Worm (Caenorhabditis elegans): Measurements from ENCODE around the gene C01G12.13.

The C01G12.13 gene

ce11 chrII:14569322-14569721 is 7.2 kb upstream of the C01G12.13 start:
- peak; percentile 28 for TF ChIP-seq F13H6.1 (tag; optimal IDR thresholded peaks at IDR 0.05)
- TF ChIP-seq snpc-4 (tag; optimal IDR thresholded peaks at IDR 0.05): no peak
- no peak for TF ChIP-seq unc-62 (GFP tag; optimal IDR thresholded peaks at IDR 0.05)
- TF ChIP-seq unc-55 (GFP tag; optimal IDR thresholded peaks at IDR 0.05): peak; percentile 19
- TF ChIP-seq sma-9 (GFP tag; optimal IDR thresholded peaks at IDR 0.05): peak; percentile 5
- no peak for TF ChIP-seq sma-9 (tag; optimal IDR thresholded peaks at IDR 0.05)
- peak in 1 of 2 experiments; percentile 34 for TF ChIP-seq lsy-2 (tag; optimal IDR thresholded peaks at IDR 0.05)

ce11 chrII:14570541-14571160 is 5.9 kb upstream of the C01G12.13 start:
- no peak for TF ChIP-seq sma-9 (GFP tag; optimal IDR thresholded peaks at IDR 0.05)
- TF ChIP-seq sma-9 (tag; optimal IDR thresholded peaks at IDR 0.05): no peak
- no peak for TF ChIP-seq nhr-6 (tag; optimal IDR thresholded peaks at IDR 0.05)
- no peak for TF ChIP-seq mdl-1 (tag; optimal IDR thresholded peaks at IDR 0.05)
- TF ChIP-seq mab-5 (tag; optimal IDR thresholded peaks at IDR 0.05): no peak
- TF ChIP-seq nhr-12 (tag; optimal IDR thresholded peaks at IDR 0.05): no peak
- TF ChIP-seq zag-1 (tag; optimal IDR thresholded peaks at IDR 0.05): no peak
- TF ChIP-seq unc-39 (tag; optimal IDR thresholded peaks at IDR 0.05): no peak
- peak; percentile 54 for TF ChIP-seq F13H6.1 (tag; optimal IDR thresholded peaks at IDR 0.05)
- TF ChIP-seq ama-1 (optimal IDR thresholded peaks at IDR 0.05): no peak
- TF ChIP-seq R02D3.7 (tag; optimal IDR thresholded peaks at IDR 0.05): no peak
- no peak for TF ChIP-seq crh-2 (tag; optimal IDR thresholded peaks at IDR 0.05)
- TF ChIP-seq unc-55 (GFP tag; optimal IDR thresholded peaks at IDR 0.05): no peak
- no peak for TF ChIP-seq ztf-11 (tag; optimal IDR thresholded peaks at IDR 0.05)
- TF ChIP-seq nhr-129 (tag; optimal IDR thresholded peaks at IDR 0.05): peak; percentile 42

ce11 chrII:14573315-14573714 is 3.2 kb upstream of the C01G12.13 start, which contains the start of gene madf-5:
madf-5 (plus strand) TSS chrII:14573615.
- TF ChIP-seq ama-1 (optimal IDR thresholded peaks at IDR 0.05) (no peak), ztf-11 (tag; optimal IDR thresholded peaks at IDR 0.05) (no peak), peb-1 (tag; optimal IDR thresholded peaks at IDR 0.05) (no peak), Y55F3AM.14 (GFP tag; optimal IDR thresholded peaks at IDR 0.05) (no peak), dmd-4 (tag; optimal IDR thresholded peaks at IDR 0.05) (no peak), nhr-23 (tag; optimal IDR thresholded peaks at IDR 0.05) (no peak), nhr-129 (tag; optimal IDR thresholded peaks at IDR 0.05) (no peak), lsy-2 (tag; optimal IDR thresholded peaks at IDR 0.05) (no peak), ceh-16 (tag; optimal IDR thresholded peaks at IDR 0.05) (no peak), mdl-1 (tag; optimal IDR thresholded peaks at IDR 0.05) (no peak), ztf-1 (GFP tag; conservative IDR thresholded peaks at IDR 0.05) (no peak)

- TF ChIP-seq gmeb-1 (tag; optimal IDR thresholded peaks at IDR 0.05): no peak
- TF ChIP-seq ztf-1 (GFP tag; conservative IDR thresholded peaks at IDR 0.05): no peak
- TF ChIP-seq mdl-1 (tag; optimal IDR thresholded peaks at IDR 0.05): no peak
These were observed 1.7 kb upstream of the C01G12.13 start for ce11 chrII:14574790-14575189.

ce11 chrII:14578013-14578412 is 1.5 kb downstream of the C01G12.13 start, which contains the start of gene nspb-7:
nspb-7 (plus strand) TSS chrII:14578313.
- TF ChIP-seq ztf-1 (GFP tag; conservative IDR thresholded peaks at IDR 0.05) (no peak), lsy-2 (tag; optimal IDR thresholded peaks at IDR 0.05) (no peak), elt-3 (tag; optimal IDR thresholded peaks at IDR 0.05) (no peak), mdl-1 (tag; optimal IDR thresholded peaks at IDR 0.05) (no peak), alr-1 (tag; optimal IDR thresholded peaks at IDR 0.05) (no peak), sma-9 (GFP tag; optimal IDR thresholded peaks at IDR 0.05) (no peak), sma-9 (tag; optimal IDR thresholded peaks at IDR 0.05) (no peak), F13H6.1 (tag; optimal IDR thresholded peaks at IDR 0.05) (no peak), egl-27 (tag; optimal IDR thresholded peaks at IDR 0.05) (no peak), nhr-23 (tag; optimal IDR thresholded peaks at IDR 0.05) (no peak), R02D3.7 (tag; optimal IDR thresholded peaks at IDR 0.05) (no peak), nhr-77 (tag; optimal IDR thresholded peaks at IDR 0.05) (no peak), mbf-1 (tag; optimal IDR thresholded peaks at IDR 0.05) (no peak), aly-2 (tag; optimal IDR thresholded peaks at IDR 0.05) (no peak), ceh-82 (tag; optimal IDR thresholded peaks at IDR 0.05) (no peak), nhr-6 (tag; optimal IDR thresholded peaks at IDR 0.05) (no peak)

- TF ChIP-seq mab-5 (tag; optimal IDR thresholded peaks at IDR 0.05) (no peak), elt-3 (tag; optimal IDR thresholded peaks at IDR 0.05) (no peak), nhr-21 (tag; optimal IDR thresholded peaks at IDR 0.05) (no peak), aly-2 (tag; optimal IDR thresholded peaks at IDR 0.05) (no peak), nhr-6 (tag; optimal IDR thresholded peaks at IDR 0.05) (no peak), ztf-1 (GFP tag; conservative IDR thresholded peaks at IDR 0.05) (no peak), lin-13 (GFP tag; optimal IDR thresholded peaks at IDR 0.05) (no peak), nhr-12 (tag; optimal IDR thresholded peaks at IDR 0.05) (no peak), snpc-4 (tag; optimal IDR thresholded peaks at IDR 0.05) (no peak), lin-11 (tag; optimal IDR thresholded peaks at IDR 0.05) (no peak), fos-1 (tag; optimal IDR thresholded peaks at IDR 0.05) (no peak), nhr-25 (tag; optimal IDR thresholded peaks at IDR 0.05) (no peak), nhr-11 (tag; optimal IDR thresholded peaks at IDR 0.05) (no peak), ZK546.5 (tag; optimal IDR thresholded peaks at IDR 0.05) (no peak), peb-1 (tag; optimal IDR thresholded peaks at IDR 0.05) (no peak), ceh-16 (tag; optimal IDR thresholded peaks at IDR 0.05) (no peak), ceh-82 (tag; optimal IDR thresholded peaks at IDR 0.05) (no peak), sem-4 (tag; optimal IDR thresholded peaks at IDR 0.05) (no peak)
These were observed 2.2 kb downstream of the C01G12.13 start, which contains the start of gene C01G12.9 for ce11 chrII:14578716-14579115. C01G12.9 (plus strand) TSS chrII:14579016.

All from whole organism, L2 larva.